Fruit fly (Drosophila melanogaster): ENCODE measurements around the gene Sirt7.
A peak's percentile ranks its signal among the peaks of the same experiment; 100 is the strongest.

Gene Sirt7

dm6 chr3R:29068430-29069207, 12.9 kb downstream of the Sirt7 start (continued):
- no peak for TF ChIP-seq fd64A (GFP tag; optimal IDR thresholded peaks at IDR 0.05)
- TF ChIP-seq Poxn (GFP tag; IDR thresholded peaks at IDR 0.05), result no peak
- no peak for TF ChIP-seq rib (GFP tag; IDR thresholded peaks at IDR 0.05)
- peak; percentile 10 for TF ChIP-seq HmgZ (tag; optimal IDR thresholded peaks at IDR 0.05)
- no peak for TF ChIP-seq CG10959 (GFP tag; IDR thresholded peaks at IDR 0.05)
- TF ChIP-seq crol (GFP tag; IDR thresholded peaks at IDR 0.05), result no peak
- 0 out of 2 replicates have a peak, but pooled peaks have one; percentile 7 for TF ChIP-seq ranshi (GFP tag; IDR thresholded peaks at IDR 0.05)
- no peak for TF ChIP-seq Camta (GFP tag; optimal IDR thresholded peaks at IDR 0.05)
- TF ChIP-seq odd (GFP tag; optimal IDR thresholded peaks at IDR 0.05), result peak; percentile 19
- no peak for TF ChIP-seq CG9437 (GFP tag; optimal IDR thresholded peaks at IDR 0.05)
- TF ChIP-seq Hmx (GFP tag; optimal IDR thresholded peaks at IDR 0.05), result no peak
- no peak for TF ChIP-seq MESR4 (GFP tag; optimal IDR thresholded peaks at IDR 0.05)
- no peak for TF ChIP-seq CG33213 (GFP tag; optimal IDR thresholded peaks at IDR 0.05)
- 0 out of 2 replicates have a peak, but pooled peaks have one; percentile 22 for TF ChIP-seq wor (GFP tag; IDR thresholded peaks at IDR 0.05)
- no peak for TF ChIP-seq D (optimal IDR thresholded peaks at IDR 0.05)
- TF ChIP-seq D (GFP tag; optimal IDR thresholded peaks at IDR 0.05), result no peak
- TF ChIP-seq Fer3 (tag; optimal IDR thresholded peaks at IDR 0.05), result peak; percentile 49
- TF ChIP-seq gfzf (GFP tag; optimal IDR thresholded peaks at IDR 0.05), result no peak
- no peak for TF ChIP-seq nom (GFP tag; optimal IDR thresholded peaks at IDR 0.05)
- peak; percentile 42 for TF ChIP-seq CG14441 (GFP tag; IDR thresholded peaks at IDR 0.05)
- TF ChIP-seq CG2889 (GFP tag; IDR thresholded peaks at IDR 0.05), result no peak
- peak; percentile 37 for TF ChIP-seq org-1 (GFP tag; optimal IDR thresholded peaks at IDR 0.05)
- no peak for TF ChIP-seq CG10147 (GFP tag; optimal IDR thresholded peaks at IDR 0.05)
- peak; percentile 22 for TF ChIP-seq chn (GFP tag; optimal IDR thresholded peaks at IDR 0.05)
- peak; percentile 40; the same call in 1 of the 3 replicates for TF ChIP-seq tgo (GFP tag; IDR thresholded peaks at IDR 0.05)
- no peak for TF ChIP-seq Dad (GFP tag; optimal IDR thresholded peaks at IDR 0.05)
- no peak for TF ChIP-seq Mes4 (GFP tag; optimal IDR thresholded peaks at IDR 0.05)
- TF ChIP-seq twi (tag; optimal IDR thresholded peaks at IDR 0.05), result no peak
- TF ChIP-seq bcd (GFP tag; optimal IDR thresholded peaks at IDR 0.05), result peak; percentile 53
- TF ChIP-seq CG13123 (GFP tag; optimal IDR thresholded peaks at IDR 0.05), result no peak
- TF ChIP-seq Hand (GFP tag; optimal IDR thresholded peaks at IDR 0.05), result peak; percentile 22
- no peak for TF ChIP-seq sima (GFP tag; optimal IDR thresholded peaks at IDR 0.05)
- TF ChIP-seq Hr78 (GFP tag; optimal IDR thresholded peaks at IDR 0.05), result no peak
- TF ChIP-seq slp2 (GFP tag; optimal IDR thresholded peaks at IDR 0.05), result no peak
- no peak for TF ChIP-seq CG17385 (GFP tag; optimal IDR thresholded peaks at IDR 0.05)
- peak; percentile 73 for TF ChIP-seq lab (GFP tag; optimal IDR thresholded peaks at IDR 0.05)
- peak; percentile 26 for TF ChIP-seq CG12659 (GFP tag; optimal IDR thresholded peaks at IDR 0.05)
- TF ChIP-seq BEAF-32 (GFP tag; optimal IDR thresholded peaks at IDR 0.05), result no peak
- TF ChIP-seq CG4854 (GFP tag; optimal IDR thresholded peaks at IDR 0.05), result no peak
- TF ChIP-seq Neu2 (GFP tag; optimal IDR thresholded peaks at IDR 0.05; ENCODE audit: borderline replicate concordance), result no peak
- peak; percentile 0 for TF ChIP-seq nau (GFP tag; optimal IDR thresholded peaks at IDR 0.05)
- TF ChIP-seq CG10462 (GFP tag; optimal IDR thresholded peaks at IDR 0.05), result no peak
- no peak for TF ChIP-seq GATAe (GFP tag; conservative IDR thresholded peaks at IDR 0.05)
- peak; percentile 21; the same call in 1 of the 2 replicates for TF ChIP-seq CG10366 (GFP tag; IDR thresholded peaks at IDR 0.05)
- no peak for TF ChIP-seq en (GFP tag; optimal IDR thresholded peaks at IDR 0.05)
- no peak for TF ChIP-seq CG1602 (GFP tag; optimal IDR thresholded peaks at IDR 0.05)
- TF ChIP-seq Chrac-16 (GFP tag; optimal IDR thresholded peaks at IDR 0.05), result no peak
- TF ChIP-seq amos (GFP tag; IDR thresholded peaks at IDR 0.05; ENCODE audit: partially characterized antibody), result no peak
- TF ChIP-seq cg (GFP tag; optimal IDR thresholded peaks at IDR 0.05), result no peak
- no peak for TF ChIP-seq CG1647 (GFP tag; optimal IDR thresholded peaks at IDR 0.05)

Measured in whole organism, embryonic.